Worm (Caenorhabditis elegans): Measurements from ENCODE around the gene gmps-1.

Gene gmps-1

ce11 chrII:10872541-10872940 is 4.0 kb upstream of the gmps-1 start, which contains the start of the genes cyn-4 and copz-1 (continued):
- TF ChIP-seq ces-1 (GFP tag; optimal IDR thresholded peaks at IDR 0.05) (peak; percentile 0), daf-12 (tag; optimal IDR thresholded peaks at IDR 0.05) (no peak), tag-97 (GFP tag; IDR thresholded peaks at IDR 0.05) (no peak), nhr-111 (GFP tag; optimal IDR thresholded peaks at IDR 0.05) (no peak), F44E2.7 (GFP tag; IDR thresholded peaks at IDR 0.05) (no peak), ZK546.5 (tag; optimal IDR thresholded peaks at IDR 0.05) (no peak), nhr-28 (tag; optimal IDR thresholded peaks at IDR 0.05) (peak; percentile 50), ceh-44 (GFP tag; IDR thresholded peaks at IDR 0.05) (0 out of 2 replicates have a peak, but pooled peaks have one; percentile 30), mxl-2 (GFP tag; conservative IDR thresholded peaks at IDR 0.05) (no peak), rbr-2 (tag; optimal IDR thresholded peaks at IDR 0.05) (peak; percentile 69), egl-43 (GFP tag; IDR thresholded peaks at IDR 0.05) (no peak), ceh-82 (tag; optimal IDR thresholded peaks at IDR 0.05) (no peak), daf-8 (GFP tag; IDR thresholded peaks at IDR 0.05) (no peak), fkh-10 (GFP tag; optimal IDR thresholded peaks at IDR 0.05) (peak; percentile 49), zfp-3 (GFP tag; conservative IDR thresholded peaks at IDR 0.05) (no peak), lin-1 (GFP tag; IDR thresholded peaks at IDR 0.05) (no peak), hlh-30 (tag; optimal IDR thresholded peaks at IDR 0.05; ENCODE audit: insufficient read depth) (peak; percentile 80), mdt-29 (GFP tag; IDR thresholded peaks at IDR 0.05) (no peak), D1046.2 (GFP tag; IDR thresholded peaks at IDR 0.05) (no peak), ctbp-1 (GFP tag; IDR thresholded peaks at IDR 0.05) (no peak), T26A8.4 (GFP tag; IDR thresholded peaks at IDR 0.05) (no peak), ZK337.2 (GFP tag; IDR thresholded peaks at IDR 0.05) (peak; percentile 76), nhr-10 (tag; optimal IDR thresholded peaks at IDR 0.05) (no peak), Y48G9A.11 (GFP tag; IDR thresholded peaks at IDR 0.05) (no peak), fos-1 (tag; optimal IDR thresholded peaks at IDR 0.05) (no peak), zip-11 (GFP tag; IDR thresholded peaks at IDR 0.05) (no peak), ztf-11 (tag; optimal IDR thresholded peaks at IDR 0.05) (no peak), lir-3 (tag; optimal IDR thresholded peaks at IDR 0.05) (no peak), vab-7 (GFP tag; IDR thresholded peaks at IDR 0.05) (no peak), F26F4.8 (GFP tag; conservative IDR thresholded peaks at IDR 0.05) (no peak), mep-1 (tag; optimal IDR thresholded peaks at IDR 0.05) (peak; percentile 57), Y105C5A.15 (GFP tag; IDR thresholded peaks at IDR 0.05) (no peak), lin-15B (tag; optimal IDR thresholded peaks at IDR 0.05) (no peak), ceh-32 (tag; optimal IDR thresholded peaks at IDR 0.05; ENCODE audit: poor library complexity) (no peak), zag-1 (tag; optimal IDR thresholded peaks at IDR 0.05) (no peak), lin-29 (GFP tag; IDR thresholded peaks at IDR 0.05) (no peak), F37D6.2 (tag; optimal IDR thresholded peaks at IDR 0.05) (peak; percentile 23), F49E8.2 (tag; optimal IDR thresholded peaks at IDR 0.05; ENCODE audit: borderline replicate concordance) (no peak), lin-13 (GFP tag; optimal IDR thresholded peaks at IDR 0.05) (peak; percentile 38)

DNA sequence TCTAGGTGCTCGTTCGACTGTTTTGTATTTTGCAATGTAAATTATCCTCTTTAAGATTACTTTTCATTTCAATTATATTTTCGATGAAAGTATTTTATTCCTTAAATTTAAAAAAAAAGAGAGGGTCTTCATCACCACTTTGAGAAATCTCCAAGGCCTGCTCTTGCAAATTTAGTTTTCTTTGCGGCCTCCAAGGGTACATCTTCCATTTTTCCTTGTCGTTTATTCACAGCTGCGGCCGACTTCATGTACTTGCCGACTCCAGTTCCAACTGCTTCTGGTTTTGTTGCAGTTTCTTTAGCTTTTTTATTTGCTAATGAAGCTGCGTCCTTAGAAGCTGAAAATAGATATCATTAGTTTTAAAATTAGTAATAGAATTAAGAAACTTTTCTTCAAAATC is 2.2 kb upstream of the gmps-1 start:
- no peak for TF ChIP-seq ctbp-1 (GFP tag; IDR thresholded peaks at IDR 0.05)
- peak; percentile 57 for TF ChIP-seq aha-1 (tag)
- peak; percentile 41; the same call in 1 of the 2 replicates for TF ChIP-seq lin-38 (GFP tag; IDR thresholded peaks at IDR 0.05)
- TF ChIP-seq cey-2 (tag; optimal IDR thresholded peaks at IDR 0.05; ENCODE audit: borderline replicate concordance, insufficient read depth), result no peak
- TF ChIP-seq pha-4 (GFP tag; IDR thresholded peaks at IDR 0.05), result no peak
- TF ChIP-seq pha-4 (tag; optimal IDR thresholded peaks at IDR 0.05), result no peak
- TF ChIP-seq lsy-2 (tag; optimal IDR thresholded peaks at IDR 0.05), result peak in 1 of 2 experiments; percentile 25
- TF ChIP-seq nhr-48 (tag; optimal IDR thresholded peaks at IDR 0.05), result peak; percentile 15
- no peak for TF ChIP-seq duxl-1 (tag; optimal IDR thresholded peaks at IDR 0.05; ENCODE audit: poor library complexity)
- peak; percentile 35 for TF ChIP-seq ama-1 (optimal IDR thresholded peaks at IDR 0.05)
- no peak for TF ChIP-seq nhr-28 (tag; optimal IDR thresholded peaks at IDR 0.05)
